Fruit fly (Drosophila melanogaster) whole organism, wandering third instar larva: Measurements from ENCODE around the gene Kmn2.

Experiments used
- CG32264 ChIP-seq: fragments of 200-800 bp; sonication (Bioruptor generic); optimal IDR thresholded peaks from 2 replicates; lab custom pipeline; 2016; ENCODE audit warnings: missing biosample characterization, missing genetic modification characterization
- lola ChIP-seq: fragments of >200 bp; optimal IDR thresholded peaks from 2 replicates; lab custom pipeline; 2017; ENCODE audit warnings: missing biosample characterization, missing genetic modification characterization
- pan ChIP-seq: fragments of >200 bp; optimal IDR thresholded peaks from 2 replicates; lab custom pipeline; 2017
- psq ChIP-seq: fragments of 200-800 bp; sonication (Bioruptor generic); optimal IDR thresholded peaks from 3 replicates; lab custom pipeline; 2017; ENCODE audit warnings: missing biosample characterization, mild to moderate bottlenecking, missing genetic modification characterization, moderate library complexity

DNA sequence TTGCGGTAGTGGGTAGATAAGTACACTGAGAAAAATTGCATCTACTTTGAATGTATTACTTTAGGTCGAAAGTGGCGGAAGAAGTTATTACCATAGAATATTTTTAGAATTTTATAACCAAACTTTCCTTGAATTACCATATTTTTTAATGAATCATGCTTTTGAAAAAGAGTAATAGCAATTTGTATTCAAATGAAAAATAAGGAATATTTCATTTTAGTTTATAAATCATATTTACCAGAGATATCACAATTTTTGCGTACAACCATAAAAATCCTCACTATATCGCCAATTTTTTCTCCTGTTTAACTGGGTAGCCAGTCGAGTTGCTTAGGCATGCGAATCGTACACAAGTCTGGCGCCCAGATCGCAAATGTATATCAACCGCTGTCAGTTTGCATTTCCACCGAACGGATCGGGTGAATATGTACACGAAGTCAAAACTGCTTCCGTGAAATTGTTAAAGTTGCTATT is 31.4 kb downstream of the Kmn2 start:
- TF ChIP-seq lola (no peak), psq (peak; percentile 31), CG32264 (GFP tag; lab: Kevin White, UChicago) (no peak), pan (lab: Kevin White, UChicago) (no peak)
